Worm (Caenorhabditis elegans) whole organism, L3 larva: Measurements from ENCODE around the gene H03E18.2.

Experiments
- pqm-1 ChIP-seq: fragments of 150-350 bp; optimal IDR thresholded peaks from 2 replicates; lab custom pipeline; 2017; ENCODE audit warnings: missing biosample characterization, missing genetic modification characterization, inconsistent platforms
- unc-62 ChIP-seq: fragments of 150-350 bp; sonication (generic microtip); optimal IDR thresholded peaks from 4 replicates; lab custom pipeline; 2014; ENCODE audit warnings: missing biosample characterization, missing genetic modification reagents, missing genetic modification characterization

- TF ChIP-seq pqm-1 (tag; lab: Kevin White, UChicago) (no peak), unc-62 (GFP tag; lab: Kevin White, UChicago) (no peak)
These were observed 45.6 kb upstream of the H03E18.2 start for ce11 chrX:8565810-8566416.
